Worm (Caenorhabditis elegans): ENCODE measurements around the gene phf-30.
A peak's percentile ranks its signal among the peaks of the same experiment; 100 is the strongest.

Gene phf-30

ce11 chrV:8518283-8518682 is 49.4 kb downstream of the phf-30 start:
- TF ChIP-seq lin-40 (tag; optimal IDR thresholded peaks at IDR 0.05) (no peak), dox-1 (GFP tag; IDR thresholded peaks at IDR 0.05) (peak; percentile 36; the same call in 1 of the 2 replicates), hmg-1.2 (GFP tag; IDR thresholded peaks at IDR 0.05) (peak; percentile 35; the same call in 1 of the 2 replicates), ceh-27 (GFP tag; optimal IDR thresholded peaks at IDR 0.05) (peak; percentile 40), dpff-1 (tag; optimal IDR thresholded peaks at IDR 0.05) (peak; percentile 33), ceh-58 (GFP tag; IDR thresholded peaks at IDR 0.05) (no peak), B0336.3 (GFP tag; IDR thresholded peaks at IDR 0.05) (no peak), xnd-1 (tag; optimal IDR thresholded peaks at IDR 0.05) (peak; percentile 18), snpc-3.4 (tag; optimal IDR thresholded peaks at IDR 0.05) (peak; percentile 14), attf-5 (GFP tag; optimal IDR thresholded peaks at IDR 0.05) (no peak), lsl-1 (GFP tag; optimal IDR thresholded peaks at IDR 0.05) (peak; percentile 14), K12H6.12 (tag; optimal IDR thresholded peaks at IDR 0.05) (peak; percentile 7), snpc-4 (GFP tag; optimal IDR thresholded peaks at IDR 0.05) (peak; percentile 21), snpc-4 (tag; optimal IDR thresholded peaks at IDR 0.05) (peak in 1 of 4 experiments; percentile 12)

- no peak for TF ChIP-seq F52B5.7 (tag; optimal IDR thresholded peaks at IDR 0.05)
- peak; percentile 41; the same call in 1 of the 2 replicates for TF ChIP-seq dox-1 (GFP tag; IDR thresholded peaks at IDR 0.05)
- TF ChIP-seq tbp1 (GFP tag; optimal IDR thresholded peaks at IDR 0.05) = peak; percentile 17
- no peak for TF ChIP-seq ceh-100 (GFP tag; IDR thresholded peaks at IDR 0.05)
Measured at ce11 chrV:8518822-8519392, 50.1 kb downstream of the phf-30 start, which contains the start of gene F45F2.10. Gene F45F2.10 (minus strand): TSS chrV:8518872.
